Fruit fly (Drosophila melanogaster) whole organism, embryonic: ENCODE data around the gene eIF4H2.
A peak's percentile ranks its signal among the peaks of the same experiment; 100 is the strongest.

Source experiments
- Ada2b ChIP-seq: fragments of 200-800 bp; sonication (Bioruptor generic); IDR thresholded peaks from 2 replicates; pipeline ENCODE4 v1.3.6; 2022; ENCODE audit warnings: missing biosample characterization, missing genetic modification characterization
- Bdp1 ChIP-seq: fragments of 200-800 bp; sonication (Bioruptor generic); optimal IDR thresholded peaks from 3 replicates; lab custom pipeline; 2016; ENCODE audit warnings: missing biosample characterization, missing genetic modification characterization
- CG10274 ChIP-seq: fragments of 200-800 bp; sonication (Bioruptor generic); optimal IDR thresholded peaks from 3 replicates; lab custom pipeline; 2017; ENCODE audit warnings: missing biosample characterization, mild to moderate bottlenecking, missing genetic modification characterization
- CG10654 ChIP-seq: fragments of 200-800 bp; sonication (Bioruptor generic); optimal IDR thresholded peaks from 2 replicates; lab custom pipeline; 2016; ENCODE audit warnings: missing biosample characterization, missing genetic modification characterization
- CG11560 ChIP-seq: fragments of 200-800 bp; sonication (Bioruptor generic); IDR thresholded peaks from 3 replicates; pipeline ENCODE4 v1.3.6; 2022; ENCODE audit warnings: missing biosample characterization, missing genetic modification characterization
- CG12942 ChIP-seq: fragments of 200-800 bp; sonication (Bioruptor generic); optimal IDR thresholded peaks from 3 replicates; lab custom pipeline; 2016; ENCODE audit warnings: missing biosample characterization, missing genetic modification characterization
- CG13624 ChIP-seq: fragments of 200-800 bp; sonication (Bioruptor generic); optimal IDR thresholded peaks from 2 replicates; lab custom pipeline; 2016; ENCODE audit warnings: missing biosample characterization, missing genetic modification characterization
- CG14667 ChIP-seq: fragments of 200-800 bp; sonication (Bioruptor generic); IDR thresholded peaks from 2 replicates; pipeline ENCODE4 v1.3.6; 2022; ENCODE audit warnings: missing biosample characterization, missing genetic modification characterization
- CG15011 ChIP-seq: fragments of 200-800 bp; sonication (Bioruptor generic); optimal IDR thresholded peaks from 3 replicates; lab custom pipeline; 2018; ENCODE audit warnings: missing biosample characterization, mild to moderate bottlenecking, missing genetic modification characterization
- CG17568 ChIP-seq: fragments of 200-800 bp; sonication (Bioruptor generic); optimal IDR thresholded peaks from 2 replicates; lab custom pipeline; 2018; ENCODE audit warnings: missing biosample characterization, mild to moderate bottlenecking, missing genetic modification characterization, moderate library complexity
- CG18619 ChIP-seq: fragments of 200-800 bp; sonication (Bioruptor generic); optimal IDR thresholded peaks from 3 replicates; lab custom pipeline; 2017; ENCODE audit warnings: missing biosample characterization, mild to moderate bottlenecking, missing genetic modification characterization
- CG2120 ChIP-seq: fragments of 200-800 bp; sonication (Bioruptor generic); optimal IDR thresholded peaks from 3 replicates; lab custom pipeline; 2016; ENCODE audit warnings: missing biosample characterization, missing genetic modification characterization
- CG4424 ChIP-seq: fragments of 200-800 bp; sonication (Bioruptor generic); optimal IDR thresholded peaks from 3 replicates; lab custom pipeline; 2016; ENCODE audit warnings: missing biosample characterization, missing genetic modification characterization
- CG4820 ChIP-seq: fragments of 200-800 bp; sonication (Bioruptor generic); optimal IDR thresholded peaks from 3 replicates; lab custom pipeline; 2016; ENCODE audit warnings: missing biosample characterization, missing genetic modification characterization
- CG5180 ChIP-seq: fragments of 200-800 bp; sonication (Bioruptor generic); optimal IDR thresholded peaks from 3 replicates; lab custom pipeline; 2017; ENCODE audit warnings: missing biosample characterization, missing genetic modification characterization, mild to moderate bottlenecking, moderate library complexity, missing genetic modification reagents
- CG6254 ChIP-seq: fragments of 200-800 bp; sonication (Bioruptor generic); optimal IDR thresholded peaks from 3 replicates; lab custom pipeline; 2017; ENCODE audit warnings: mild to moderate bottlenecking, missing biosample characterization, missing genetic modification reagents, missing genetic modification characterization
- CG6654 ChIP-seq: fragments of 200-800 bp; sonication (Bioruptor generic); optimal IDR thresholded peaks from 2 replicates; lab custom pipeline; 2017; ENCODE audit warnings: missing biosample characterization, mild to moderate bottlenecking, missing genetic modification characterization
- CG6813 ChIP-seq: fragments of 200-800 bp; sonication (Bioruptor generic); optimal IDR thresholded peaks from 2 replicates; lab custom pipeline; 2017; ENCODE audit warnings: missing biosample characterization, missing genetic modification characterization, mild to moderate bottlenecking, moderate library complexity, missing genetic modification reagents
- CG9609 ChIP-seq: fragments of 200-800 bp; sonication (Bioruptor generic); optimal IDR thresholded peaks from 3 replicates; lab custom pipeline; 2016; ENCODE audit warnings: missing biosample characterization, missing genetic modification characterization
- CHES-1-like ChIP-seq: fragments of 200-800 bp; sonication (Bioruptor generic); optimal IDR thresholded peaks from 2 replicates; lab custom pipeline; 2016; ENCODE audit warnings: missing biosample characterization, missing genetic modification characterization
- CrebB ChIP-seq: fragments of 200-800 bp; sonication (Bioruptor generic); optimal IDR thresholded peaks from 3 replicates; lab custom pipeline; 2018; ENCODE audit warnings: missing biosample characterization, mild to moderate bottlenecking, missing genetic modification characterization
- D ChIP-seq, 2 experiments: fragments of 200-800 bp in 1 of 2; fragments of >200 bp in 1 of 2; sonication (Bioruptor generic) in 1 of 2; optimal IDR thresholded peaks; 2 replicates in 1 of 2; 3 replicates in 1 of 2; lab custom pipeline; 2017; ENCODE audit warnings: mild to moderate bottlenecking in 1 of 2, missing biosample characterization in 1 of 2, missing genetic modification characterization in 1 of 2, missing genetic modification reagents in 1 of 2
- Dip2 ChIP-seq: fragments of 200-800 bp; sonication (Bioruptor generic); IDR thresholded peaks from 2 replicates; pipeline ENCODE4 v1.3.6; 2022; ENCODE audit warnings: missing biosample characterization, missing genetic modification characterization
- ERR ChIP-seq: fragments of 200-800 bp; sonication (Bioruptor generic); optimal IDR thresholded peaks from 2 replicates; lab custom pipeline; 2016; ENCODE audit warnings: missing biosample characterization, missing genetic modification characterization
- HHEX ChIP-seq: fragments of 200-800 bp; sonication (Bioruptor generic); optimal IDR thresholded peaks from 3 replicates; lab custom pipeline; 2017; ENCODE audit warnings: missing biosample characterization, mild to moderate bottlenecking, missing genetic modification characterization, missing genetic modification reagents
- Vsx1 ChIP-seq: fragments of 200-800 bp; sonication (Bioruptor generic); optimal IDR thresholded peaks from 2 replicates; lab custom pipeline; 2017; ENCODE audit warnings: missing biosample characterization, mild to moderate bottlenecking, missing genetic modification characterization, missing genetic modification reagents
- abd-A ChIP-seq: fragments of 200-800 bp; sonication (Bioruptor generic); optimal IDR thresholded peaks from 3 replicates; lab custom pipeline; 2019; ENCODE audit warnings: missing biosample characterization, mild to moderate bottlenecking, missing genetic modification characterization, moderate library complexity
- bsh ChIP-seq, 2 experiments: fragments of 200-800 bp; sonication (Bioruptor generic); optimal IDR thresholded peaks; 2 replicates each; lab custom pipeline; 2017 to 2018; ENCODE audit warnings: mild to moderate bottlenecking in 2 of 2, missing biosample characterization in 2 of 2, missing genetic modification characterization in 2 of 2, moderate library complexity in 1 of 2
- cad ChIP-seq: fragments of >200 bp; optimal IDR thresholded peaks from 2 replicates; lab custom pipeline; 2017; ENCODE audit warnings: missing biosample characterization, missing genetic modification characterization
- chm ChIP-seq: fragments of 200-800 bp; sonication (Bioruptor generic); IDR thresholded peaks from 2 replicates; pipeline ENCODE4 v1.3.6; 2022; ENCODE audit warnings: missing biosample characterization, missing genetic modification characterization
- cwo ChIP-seq: fragments of 200-800 bp; sonication (Bioruptor generic); optimal IDR thresholded peaks from 3 replicates; lab custom pipeline; 2017; ENCODE audit warnings: missing biosample characterization, missing genetic modification characterization, mild to moderate bottlenecking, moderate library complexity, missing genetic modification reagents
- danr ChIP-seq: fragments of 200-800 bp; sonication (Bioruptor generic); IDR thresholded peaks from 2 replicates; pipeline ENCODE4 v1.3.6; 2022; ENCODE audit warnings: missing biosample characterization, missing genetic modification characterization
- esg ChIP-seq: fragments of 200-800 bp; sonication (Bioruptor generic); conservative IDR thresholded peaks from 2 replicates; pipeline ENCODE4 v1.3.6; 2022; ENCODE audit warnings: missing biosample characterization, missing genetic modification characterization
- ham ChIP-seq: fragments of 200-800 bp; sonication (Bioruptor generic); IDR thresholded peaks from 2 replicates; pipeline ENCODE4 v1.3.6; 2022; ENCODE audit warnings: missing biosample characterization, missing genetic modification characterization
- hth ChIP-seq: fragments of >200 bp; optimal IDR thresholded peaks from 2 replicates; lab custom pipeline; 2017; ENCODE audit warnings: inconsistent platforms
- jigr1 ChIP-seq: fragments of 200-800 bp; sonication (Bioruptor generic); IDR thresholded peaks from 3 replicates; pipeline ENCODE4 v1.3.6; 2022; ENCODE audit warnings: missing biosample characterization, missing genetic modification characterization
- jumu ChIP-seq: fragments of 200-800 bp; sonication (Bioruptor generic); optimal IDR thresholded peaks from 3 replicates; lab custom pipeline; 2016; ENCODE audit warnings: missing biosample characterization, missing genetic modification characterization
- mld ChIP-seq: fragments of 200-800 bp; sonication (Bioruptor generic); IDR thresholded peaks from 3 replicates; pipeline ENCODE4 v1.3.6; 2022; ENCODE audit warnings: missing biosample characterization, missing genetic modification characterization; ENCODE audit not compliant: partially characterized antibody
- nmo ChIP-seq: fragments of 200-800 bp; sonication (Bioruptor generic); optimal IDR thresholded peaks from 2 replicates; lab custom pipeline; 2018; ENCODE audit warnings: missing biosample characterization, mild to moderate bottlenecking, missing genetic modification characterization, moderate library complexity
- odd ChIP-seq: fragments of 200-800 bp; sonication (Bioruptor generic); optimal IDR thresholded peaks from 2 replicates; lab custom pipeline; 2017; ENCODE audit warnings: missing biosample characterization, mild to moderate bottlenecking, missing genetic modification characterization
- prd ChIP-seq, 3 experiments: fragments of >200 bp in 2 of 3; fragments of 200-800 bp in 1 of 3; sonication (Bioruptor generic) in 1 of 3; optimal IDR thresholded peaks in 2 of 3; IDR thresholded peaks in 1 of 3; 2 replicates in 2 of 3; 3 replicates in 1 of 3; pipeline versions ENCODE4 v1.3.6 to Lab custom; 2017 to 2022; ENCODE audit warnings: missing biosample characterization in 1 of 3, missing genetic modification characterization in 1 of 3
- sc ChIP-seq, 3 experiments: fragments of >200 bp in 2 of 3; fragments of 200-800 bp in 1 of 3; sonication (Bioruptor generic) in 1 of 3; optimal IDR thresholded peaks; 2 replicates in 2 of 3; 3 replicates in 1 of 3; lab custom pipeline; 2017; ENCODE audit warnings: mild to moderate bottlenecking in 1 of 3, missing biosample characterization in 1 of 3, missing genetic modification characterization in 1 of 3, missing genetic modification reagents in 1 of 3
- scrt ChIP-seq: fragments of 200-800 bp; sonication (Bioruptor generic); optimal IDR thresholded peaks from 2 replicates; lab custom pipeline; 2018; ENCODE audit warnings: missing biosample characterization, mild to moderate bottlenecking, missing genetic modification characterization, moderate library complexity
- seq ChIP-seq: fragments of 200-800 bp; sonication (Bioruptor generic); IDR thresholded peaks from 2 replicates; pipeline ENCODE4 v1.3.6; 2022; ENCODE audit warnings: missing biosample characterization, missing genetic modification characterization
- slou ChIP-seq: fragments of 200-800 bp; sonication (Bioruptor generic); optimal IDR thresholded peaks from 3 replicates; lab custom pipeline; 2016; ENCODE audit warnings: missing biosample characterization, missing genetic modification characterization
- sqz ChIP-seq: fragments of 200-800 bp; sonication (Bioruptor generic); optimal IDR thresholded peaks from 3 replicates; lab custom pipeline; 2018; ENCODE audit warnings: missing biosample characterization, mild to moderate bottlenecking, missing genetic modification characterization
- ssp ChIP-seq: fragments of 200-800 bp; sonication (Bioruptor generic); IDR thresholded peaks from 2 replicates; pipeline ENCODE4 v1.3.6; 2022; ENCODE audit warnings: missing biosample characterization, missing genetic modification characterization
- wek ChIP-seq: fragments of 200-800 bp; sonication (Bioruptor generic); optimal IDR thresholded peaks from 3 replicates; lab custom pipeline; 2018; ENCODE audit warnings: missing biosample characterization, mild to moderate bottlenecking, missing genetic modification characterization, moderate library complexity
- zen ChIP-seq: fragments of 200-800 bp; sonication (Bioruptor generic); optimal IDR thresholded peaks from 3 replicates; lab custom pipeline; 2018; ENCODE audit warnings: missing biosample characterization, mild to moderate bottlenecking, missing genetic modification characterization, moderate library complexity

Gene eIF4H2

DNA sequence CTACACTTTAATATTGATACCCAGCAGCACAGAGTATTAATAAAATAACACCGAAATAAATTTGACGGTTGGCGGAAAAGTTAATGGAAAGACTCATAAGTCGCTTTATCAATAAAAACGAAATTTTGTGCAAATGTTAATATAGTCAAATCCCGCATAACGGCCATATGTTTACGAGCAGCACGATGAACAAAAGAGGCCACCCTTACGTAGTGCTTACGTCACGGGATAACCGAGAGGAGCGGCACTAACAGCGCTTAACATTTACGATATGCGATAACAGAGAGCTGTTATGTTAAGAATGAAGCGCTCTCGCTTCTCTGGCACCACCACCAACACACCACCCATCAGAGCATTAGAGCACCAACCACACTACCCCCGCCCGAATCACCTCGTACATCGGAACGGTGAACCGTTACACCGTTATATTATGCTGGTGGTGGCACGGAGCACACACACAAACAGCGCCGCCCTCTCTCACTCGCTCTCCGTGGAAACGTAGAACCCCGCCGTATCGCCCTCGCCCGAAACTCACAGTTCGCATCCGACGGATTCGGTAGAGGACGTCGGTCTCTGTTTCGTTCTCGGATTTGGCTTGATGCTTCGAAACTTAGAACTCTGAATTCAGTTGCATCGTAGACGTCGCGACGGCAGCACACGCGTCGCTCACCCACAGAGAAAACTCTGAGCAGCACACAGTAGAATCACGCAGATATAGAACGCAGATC, 39.6 kb downstream of the eIF4H2 start, which contains the start of gene zfh1 (continued):
- no peak for TF ChIP-seq cwo
- no peak for TF ChIP-seq jigr1
- TF ChIP-seq danr (GFP tag; lab: Robert Waterston, UW) = no peak
- TF ChIP-seq hth (lab: Kevin White, UChicago) = no peak
- TF ChIP-seq CrebB (tag; lab: Kevin White, UChicago) = no peak
- TF ChIP-seq wek (GFP tag; lab: Kevin White, UChicago) = no peak
- no peak for TF ChIP-seq Ada2b
- TF ChIP-seq zen (tag; lab: Kevin White, UChicago) = no peak
- no peak for TF ChIP-seq CG12942
- TF ChIP-seq prd (optimal IDR thresholded peaks at IDR 0.05; lab: Kevin White, UChicago) = no peak
- 0 out of 3 replicates have a peak, but pooled peaks have one; percentile 6 for TF ChIP-seq prd (GFP tag; IDR thresholded peaks at IDR 0.05; lab: Robert Waterston, UW)
- no peak for TF ChIP-seq sc (optimal IDR thresholded peaks at IDR 0.05; lab: Kevin White, UChicago)
- no peak for TF ChIP-seq sc (GFP tag; optimal IDR thresholded peaks at IDR 0.05; lab: Kevin White, UChicago)
- TF ChIP-seq CG14667 (GFP tag; lab: Robert Waterston, UW) = no peak
- peak; percentile 5 for TF ChIP-seq D (optimal IDR thresholded peaks at IDR 0.05; lab: Kevin White, UChicago)
- TF ChIP-seq D (GFP tag; optimal IDR thresholded peaks at IDR 0.05; lab: Kevin White, UChicago) = no peak
- TF ChIP-seq mld (GFP tag; lab: Robert Waterston, UW) = no peak
- TF ChIP-seq ssp (GFP tag; lab: Robert Waterston, UW) = no peak
- peak; percentile 53 for TF ChIP-seq ERR (GFP tag; lab: Kevin White, UChicago)
- TF ChIP-seq jumu (GFP tag; lab: Kevin White, UChicago) = no peak
- peak; percentile 76; the same call in 1 of the 2 replicates for TF ChIP-seq seq (GFP tag; lab: Robert Waterston, UW)
- no peak for TF ChIP-seq CG6654 (GFP tag; lab: Kevin White, UChicago)
- no peak for TF ChIP-seq CG11560
- no peak for TF ChIP-seq odd (GFP tag; lab: Kevin White, UChicago)
- TF ChIP-seq Bdp1 (GFP tag; lab: Kevin White, UChicago) = no peak
- no peak for TF ChIP-seq esg
- TF ChIP-seq CG6254 = no peak
- TF ChIP-seq bsh (GFP tag; optimal IDR thresholded peaks at IDR 0.05; lab: Kevin White, UChicago) = no peak
- TF ChIP-seq CG2120 (GFP tag; lab: Kevin White, UChicago) = no peak
- no peak for TF ChIP-seq CG18619 (GFP tag; lab: Kevin White, UChicago)
- TF ChIP-seq CG15011 (GFP tag; lab: Kevin White, UChicago) = no peak
- TF ChIP-seq Dip2 (GFP tag; lab: Robert Waterston, UW) = no peak
- TF ChIP-seq slou (GFP tag; lab: Kevin White, UChicago) = no peak
- TF ChIP-seq CHES-1-like (GFP tag; lab: Kevin White, UChicago) = no peak
- peak; percentile 2 for TF ChIP-seq CG5180
- no peak for TF ChIP-seq CG10274
- no peak for TF ChIP-seq nmo (GFP tag; lab: Kevin White, UChicago)
- TF ChIP-seq CG4820 = no peak
- TF ChIP-seq scrt (GFP tag; lab: Kevin White, UChicago) = peak; percentile 7
- no peak for TF ChIP-seq ham (GFP tag; lab: Robert Waterston, UW)

DNA sequence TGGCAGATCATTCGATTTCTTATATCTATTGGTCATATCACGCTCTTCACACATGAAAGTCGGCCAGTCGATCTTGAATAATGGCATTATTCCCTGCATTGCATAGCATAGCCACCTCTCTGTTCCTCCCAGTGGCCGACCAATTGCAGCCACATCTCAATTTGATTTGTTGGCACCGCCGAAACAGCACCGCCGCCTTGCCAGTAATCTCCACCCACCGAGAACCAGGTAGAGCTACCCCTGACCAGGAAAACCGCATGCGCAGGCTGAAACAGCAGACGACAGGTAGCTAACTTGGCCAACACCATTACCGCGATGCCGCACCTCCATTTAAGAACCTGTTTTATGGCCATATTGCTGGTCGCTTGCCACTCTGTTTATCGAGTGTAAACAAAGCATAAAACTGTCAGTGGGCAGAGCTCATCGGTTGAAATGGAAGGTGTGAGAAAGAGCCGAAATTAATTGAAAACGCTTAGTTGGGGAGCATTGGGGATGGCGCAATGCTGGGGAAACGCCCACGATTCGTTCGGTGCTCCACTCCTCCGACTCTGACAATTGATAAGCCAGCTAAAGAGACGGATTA, 41.1 kb downstream of the eIF4H2 start:
- TF ChIP-seq abd-A (tag; lab: Kevin White, UChicago) (peak; percentile 86), CG6813 (peak; percentile 40), cad (peak; percentile 89), CG13624 (no peak), CG17568 (GFP tag; lab: Kevin White, UChicago) (peak; percentile 10), CG9609 (peak; percentile 2), CG10654 (GFP tag; lab: Kevin White, UChicago) (peak; percentile 1), odd (GFP tag; lab: Kevin White, UChicago) (peak; percentile 17), Vsx1 (GFP tag; lab: Kevin White, UChicago) (peak; percentile 46), chm (peak; percentile 41; the same call in 1 of the 2 replicates), CG4424 (GFP tag; lab: Kevin White, UChicago) (peak; percentile 7), HHEX (GFP tag; lab: Kevin White, UChicago) (peak; percentile 31), sqz (peak; percentile 24)
